Fruit fly (Drosophila melanogaster) whole organism, embryonic: ENCODE data around the gene CG7766.
A peak's percentile ranks its signal among the peaks of the same experiment; 100 is the strongest.

ENCODE experiments used
- Ada2b ChIP-seq: fragments of 200-800 bp; sonication (Bioruptor generic); IDR thresholded peaks from 2 replicates; pipeline ENCODE4 v1.3.6; 2022; ENCODE audit warnings: missing biosample characterization, missing genetic modification characterization
- Adf1 ChIP-seq: fragments of 200-800 bp; sonication (Bioruptor generic); IDR thresholded peaks from 2 replicates; pipeline ENCODE4 v1.3.6; 2022; ENCODE audit warnings: missing biosample characterization, missing genetic modification characterization
- C15 ChIP-seq: fragments of 200-800 bp; sonication (Bioruptor generic); IDR thresholded peaks from 3 replicates; pipeline ENCODE4 v1.3.6; 2022; ENCODE audit warnings: missing biosample characterization, missing genetic modification characterization
- CG10431 ChIP-seq: fragments of 200-800 bp; sonication (Bioruptor generic); optimal IDR thresholded peaks from 3 replicates; lab custom pipeline; 2018; ENCODE audit warnings: missing biosample characterization, mild to moderate bottlenecking, missing genetic modification characterization
- CG14667 ChIP-seq: fragments of 200-800 bp; sonication (Bioruptor generic); IDR thresholded peaks from 2 replicates; pipeline ENCODE4 v1.3.6; 2022; ENCODE audit warnings: missing biosample characterization, missing genetic modification characterization
- CG15514 ChIP-seq: fragments of 200-800 bp; sonication (Bioruptor generic); optimal IDR thresholded peaks from 3 replicates; lab custom pipeline; 2017; ENCODE audit warnings: missing biosample characterization, missing genetic modification characterization, mild to moderate bottlenecking, moderate library complexity, missing genetic modification reagents
- CG15696 ChIP-seq: fragments of 200-800 bp; sonication (Bioruptor generic); optimal IDR thresholded peaks from 2 replicates; lab custom pipeline; 2019; ENCODE audit warnings: missing biosample characterization, mild to moderate bottlenecking, missing genetic modification characterization, moderate library complexity
- CG16813 ChIP-seq: fragments of 200-800 bp; sonication (Bioruptor generic); IDR thresholded peaks from 3 replicates; pipeline ENCODE4 v1.3.6; 2022; ENCODE audit warnings: missing biosample characterization, missing genetic modification characterization; ENCODE audit not compliant: partially characterized antibody
- CG17328 ChIP-seq: fragments of 200-800 bp; sonication (Bioruptor generic); IDR thresholded peaks from 2 replicates; pipeline ENCODE4 v1.3.6; 2022; ENCODE audit warnings: missing biosample characterization, missing genetic modification characterization
- CG17568 ChIP-seq: fragments of 200-800 bp; sonication (Bioruptor generic); optimal IDR thresholded peaks from 2 replicates; lab custom pipeline; 2018; ENCODE audit warnings: missing biosample characterization, mild to moderate bottlenecking, missing genetic modification characterization, moderate library complexity
- CG17612 ChIP-seq: fragments of 200-800 bp; sonication (Bioruptor generic); IDR thresholded peaks from 2 replicates; pipeline ENCODE4 v1.3.6; 2022; ENCODE audit warnings: missing biosample characterization, missing genetic modification characterization
- CG18619 ChIP-seq: fragments of 200-800 bp; sonication (Bioruptor generic); optimal IDR thresholded peaks from 3 replicates; lab custom pipeline; 2017; ENCODE audit warnings: missing biosample characterization, mild to moderate bottlenecking, missing genetic modification characterization
- CG18764 ChIP-seq: fragments of 200-800 bp; sonication (Bioruptor generic); optimal IDR thresholded peaks from 3 replicates; lab custom pipeline; 2016; ENCODE audit warnings: missing biosample characterization, missing genetic modification characterization
- CG2120 ChIP-seq: fragments of 200-800 bp; sonication (Bioruptor generic); optimal IDR thresholded peaks from 3 replicates; lab custom pipeline; 2016; ENCODE audit warnings: missing biosample characterization, missing genetic modification characterization
- CG2875 ChIP-seq: fragments of 200-800 bp; sonication (Bioruptor generic); optimal IDR thresholded peaks from 2 replicates; lab custom pipeline; 2017; ENCODE audit warnings: missing biosample characterization, mild to moderate bottlenecking, missing genetic modification characterization, missing genetic modification reagents
- CG32532 ChIP-seq: fragments of 200-800 bp; sonication (Bioruptor generic); IDR thresholded peaks from 2 replicates; pipeline ENCODE4 v1.3.6; 2022; ENCODE audit warnings: missing biosample characterization, missing genetic modification characterization
- CG34224 ChIP-seq: fragments of 200-800 bp; sonication (Bioruptor generic); IDR thresholded peaks from 3 replicates; pipeline ENCODE4 v1.3.6; 2022; ENCODE audit warnings: missing biosample characterization, missing genetic modification characterization; ENCODE audit not compliant: partially characterized antibody
- CG6683 ChIP-seq: fragments of 200-800 bp; sonication (Bioruptor generic); optimal IDR thresholded peaks from 2 replicates; lab custom pipeline; 2017; ENCODE audit warnings: missing biosample characterization, mild to moderate bottlenecking, missing genetic modification characterization, missing genetic modification reagents
- CG6765 ChIP-seq: fragments of 200-800 bp; sonication (Bioruptor generic); optimal IDR thresholded peaks from 3 replicates; lab custom pipeline; 2017; ENCODE audit warnings: missing biosample characterization, mild to moderate bottlenecking, missing genetic modification characterization
- CG8290 ChIP-seq, 3 experiments: fragments of 200-800 bp; sonication (Bioruptor generic); optimal IDR thresholded peaks; 2 replicates each; lab custom pipeline; 2016 to 2019; ENCODE audit warnings: missing biosample characterization in 3 of 3, missing genetic modification characterization in 3 of 3, mild to moderate bottlenecking in 2 of 3, moderate library complexity in 1 of 3
- CG8944 ChIP-seq: fragments of 200-800 bp; sonication (Bioruptor generic); optimal IDR thresholded peaks from 3 replicates; lab custom pipeline; 2016; ENCODE audit warnings: missing biosample characterization, missing genetic modification characterization
- CTCF ChIP-seq: fragments of 200-800 bp; sonication (Bioruptor generic); optimal IDR thresholded peaks from 2 replicates; lab custom pipeline; 2017; ENCODE audit warnings: missing biosample characterization, mild to moderate bottlenecking, missing genetic modification characterization, moderate library complexity
- Deaf1 ChIP-seq: fragments of 200-800 bp; optimal IDR thresholded peaks from 3 replicates; lab custom pipeline; 2019; ENCODE audit warnings: missing biosample characterization, mild to moderate bottlenecking, missing genetic modification characterization, moderate library complexity
- E2f2 ChIP-seq: fragments of 200-800 bp; sonication (Bioruptor generic); IDR thresholded peaks from 2 replicates; pipeline ENCODE4 v1.3.6; 2022; ENCODE audit warnings: missing biosample characterization, missing genetic modification characterization
- Hsf ChIP-seq: fragments of 200-800 bp; sonication (Bioruptor generic); optimal IDR thresholded peaks from 3 replicates; lab custom pipeline; 2016; ENCODE audit warnings: missing biosample characterization, missing genetic modification characterization
- Lim3 ChIP-seq: fragments of 200-800 bp; sonication (Bioruptor generic); IDR thresholded peaks from 2 replicates; pipeline ENCODE4 v1.3.6; 2022; ENCODE audit warnings: missing biosample characterization, missing genetic modification characterization
- MESR4 ChIP-seq: fragments of 200-800 bp; sonication (Bioruptor generic); optimal IDR thresholded peaks from 2 replicates; lab custom pipeline; 2018; ENCODE audit warnings: missing biosample characterization, mild to moderate bottlenecking, missing genetic modification characterization, moderate library complexity
- Mes4 ChIP-seq: fragments of 200-800 bp; sonication (Bioruptor generic); optimal IDR thresholded peaks from 2 replicates; lab custom pipeline; 2016; ENCODE audit warnings: missing biosample characterization, missing genetic modification characterization
- NfI ChIP-seq: fragments of 200-800 bp; sonication (Bioruptor generic); optimal IDR thresholded peaks from 3 replicates; lab custom pipeline; 2018; ENCODE audit warnings: missing biosample characterization, mild to moderate bottlenecking, missing genetic modification characterization, moderate library complexity
- Sry-β ChIP-seq: fragments of 200-800 bp; sonication (Bioruptor generic); optimal IDR thresholded peaks from 2 replicates; lab custom pipeline; 2018; ENCODE audit warnings: missing biosample characterization, mild to moderate bottlenecking, missing genetic modification characterization, moderate library complexity
- Stat92E ChIP-seq, 3 experiments: fragments of >200 bp in 2 of 3; fragments of 200-800 bp in 1 of 3; sonication (Bioruptor generic) in 1 of 3; optimal IDR thresholded peaks; 2 replicates each; lab custom pipeline; 2017 to 2019; ENCODE audit warnings: missing biosample characterization in 3 of 3, missing genetic modification characterization in 3 of 3, mild to moderate bottlenecking in 1 of 3, moderate library complexity in 1 of 3
- Taf1 ChIP-seq: fragments of 200-800 bp; sonication (Bioruptor generic); IDR thresholded peaks from 2 replicates; pipeline ENCODE4 v1.3.6; 2022; ENCODE audit warnings: missing biosample characterization, missing genetic modification characterization
- abd-A ChIP-seq: fragments of 200-800 bp; sonication (Bioruptor generic); optimal IDR thresholded peaks from 3 replicates; lab custom pipeline; 2019; ENCODE audit warnings: missing biosample characterization, mild to moderate bottlenecking, missing genetic modification characterization, moderate library complexity
- ash1 ChIP-seq: fragments of 200-800 bp; sonication (Bioruptor generic); optimal IDR thresholded peaks from 2 replicates; lab custom pipeline; 2018; ENCODE audit warnings: missing biosample characterization, mild to moderate bottlenecking, missing genetic modification characterization
- chn ChIP-seq: fragments of 200-800 bp; sonication (Bioruptor generic); optimal IDR thresholded peaks from 2 replicates; lab custom pipeline; 2016; ENCODE audit warnings: missing biosample characterization, missing genetic modification characterization
- ci ChIP-seq: fragments of 200-800 bp; sonication (Bioruptor generic); IDR thresholded peaks from 3 replicates; pipeline ENCODE4 v1.3.6; 2022; ENCODE audit warnings: missing biosample characterization, missing genetic modification characterization
- crc ChIP-seq: fragments of 200-800 bp; sonication (Bioruptor generic); optimal IDR thresholded peaks from 2 replicates; lab custom pipeline; 2016; ENCODE audit warnings: missing biosample characterization, missing genetic modification characterization
- dmrt11E ChIP-seq: fragments of 200-800 bp; sonication (Bioruptor generic); optimal IDR thresholded peaks from 3 replicates; lab custom pipeline; 2018; ENCODE audit warnings: missing biosample characterization, mild to moderate bottlenecking, missing genetic modification characterization, moderate library complexity
- dysf ChIP-seq: fragments of 200-800 bp; sonication (Bioruptor generic); IDR thresholded peaks from 3 replicates; pipeline ENCODE4 v1.3.6; 2022; ENCODE audit warnings: missing biosample characterization, missing genetic modification characterization
- gsb ChIP-seq: fragments of 200-800 bp; sonication (Bioruptor generic); IDR thresholded peaks from 2 replicates; pipeline ENCODE4 v1.3.6; 2022; ENCODE audit warnings: missing biosample characterization, missing genetic modification characterization
- gsb-n ChIP-seq: fragments of 200-800 bp; sonication (Bioruptor generic); optimal IDR thresholded peaks from 3 replicates; lab custom pipeline; 2018; ENCODE audit warnings: missing biosample characterization, mild to moderate bottlenecking, missing genetic modification characterization
- jumu ChIP-seq: fragments of 200-800 bp; sonication (Bioruptor generic); optimal IDR thresholded peaks from 3 replicates; lab custom pipeline; 2016; ENCODE audit warnings: missing biosample characterization, missing genetic modification characterization
- knrl ChIP-seq: fragments of 200-800 bp; sonication (Bioruptor generic); IDR thresholded peaks from 3 replicates; pipeline ENCODE4 v1.3.6; 2022; ENCODE audit warnings: missing biosample characterization, missing genetic modification characterization; ENCODE audit not compliant: partially characterized antibody
- pita ChIP-seq: fragments of 200-800 bp; sonication (Bioruptor generic); optimal IDR thresholded peaks from 2 replicates; lab custom pipeline; 2017; ENCODE audit warnings: missing biosample characterization, mild to moderate bottlenecking, missing genetic modification characterization
- prd ChIP-seq, 3 experiments: fragments of >200 bp in 2 of 3; fragments of 200-800 bp in 1 of 3; sonication (Bioruptor generic) in 1 of 3; optimal IDR thresholded peaks in 2 of 3; IDR thresholded peaks in 1 of 3; 2 replicates in 2 of 3; 3 replicates in 1 of 3; pipeline versions ENCODE4 v1.3.6 to Lab custom; 2017 to 2022; ENCODE audit warnings: missing biosample characterization in 1 of 3, missing genetic modification characterization in 1 of 3
- pros ChIP-seq: fragments of 200-800 bp; sonication (Bioruptor generic); optimal IDR thresholded peaks from 3 replicates; lab custom pipeline; 2019; ENCODE audit warnings: missing biosample characterization, mild to moderate bottlenecking, missing genetic modification characterization, moderate library complexity
- ranshi ChIP-seq: fragments of 200-800 bp; sonication (Bioruptor generic); IDR thresholded peaks from 2 replicates; pipeline ENCODE4 v1.3.6; 2022; ENCODE audit warnings: missing biosample characterization, missing genetic modification characterization
- sisA ChIP-seq: fragments of 200-800 bp; sonication (Bioruptor generic); IDR thresholded peaks from 2 replicates; pipeline ENCODE4 v1.3.6; 2022; ENCODE audit warnings: missing biosample characterization, missing genetic modification characterization
- tgo ChIP-seq: fragments of 200-800 bp; sonication (Bioruptor generic); IDR thresholded peaks from 3 replicates; pipeline ENCODE4 v1.3.6; 2022; ENCODE audit warnings: missing biosample characterization, missing genetic modification characterization
- zfh2 ChIP-seq: fragments of 200-800 bp; sonication (Bioruptor generic); optimal IDR thresholded peaks from 2 replicates; lab custom pipeline; 2016; ENCODE audit warnings: missing biosample characterization, missing genetic modification characterization

The CG7766 gene

dm6 chrX:9080962-9081361 lies 22.6 kb downstream of the CG7766 start, which contains the start of the genes CG7246 and HP1b (continued):
- TF ChIP-seq Ada2b (GFP tag; lab: Robert Waterston, UW), result peak; percentile 68
- no peak for TF ChIP-seq Stat92E (GFP tag; optimal IDR thresholded peaks at IDR 0.05; lab: Kevin White, UChicago)
- peak; percentile 76; the same call in 2 of the 3 replicates for TF ChIP-seq C15 (GFP tag; lab: Robert Waterston, UW)
- peak; percentile 72 for TF ChIP-seq sisA (GFP tag; lab: Robert Waterston, UW)
- peak; percentile 81 for TF ChIP-seq CG2120 (GFP tag; lab: Kevin White, UChicago)
- no peak for TF ChIP-seq chn (GFP tag; lab: Kevin White, UChicago)
- TF ChIP-seq CG16813 (GFP tag; lab: Robert Waterston, UW), result peak; percentile 71
- TF ChIP-seq MESR4 (GFP tag; lab: Kevin White, UChicago), result peak; percentile 25
- peak; percentile 54 for TF ChIP-seq dmrt11E
- TF ChIP-seq CG17612, result no peak
- peak; percentile 32 for TF ChIP-seq CG18764
- TF ChIP-seq Adf1 (GFP tag; lab: Robert Waterston, UW), result peak; percentile 44; the same call in 1 of the 2 replicates
- peak; percentile 30 for TF ChIP-seq CG6765 (GFP tag; lab: Kevin White, UChicago)
- no peak for TF ChIP-seq CG17568 (GFP tag; lab: Kevin White, UChicago)
- peak; percentile 32 for TF ChIP-seq CTCF (GFP tag; lab: Kevin White, UChicago)
- TF ChIP-seq Sry-β (GFP tag; lab: Kevin White, UChicago), result peak; percentile 67
- peak; percentile 67 for TF ChIP-seq E2f2 (GFP tag; lab: Robert Waterston, UW)
- TF ChIP-seq CG17328 (GFP tag; lab: Robert Waterston, UW), result peak; percentile 57; the same call in 1 of the 2 replicates
- TF ChIP-seq dysf, result peak; percentile 74
- peak; percentile 8 for TF ChIP-seq jumu (GFP tag; lab: Kevin White, UChicago)
- TF ChIP-seq CG8944, result no peak
- TF ChIP-seq CG18619 (GFP tag; lab: Kevin White, UChicago), result peak; percentile 47
- peak; percentile 62 for TF ChIP-seq NfI
- TF ChIP-seq CG2875 (GFP tag; lab: Kevin White, UChicago), result no peak
- peak; percentile 75 for TF ChIP-seq CG34224 (GFP tag; lab: Robert Waterston, UW)
- TF ChIP-seq Deaf1, result peak; percentile 27
- peak; percentile 76 for TF ChIP-seq ci (GFP tag; lab: Robert Waterston, UW)
- TF ChIP-seq ranshi (GFP tag; lab: Robert Waterston, UW), result peak; percentile 65; the same call in 1 of the 2 replicates
- TF ChIP-seq Taf1 (GFP tag; lab: Robert Waterston, UW), result peak; percentile 46; the same call in 1 of the 2 replicates
- TF ChIP-seq ash1 (GFP tag; lab: Kevin White, UChicago), result no peak
- TF ChIP-seq crc, result no peak
- peak; percentile 84 for TF ChIP-seq CG32532 (GFP tag; lab: Robert Waterston, UW)
- TF ChIP-seq CG15696 (tag; lab: Kevin White, UChicago), result peak; percentile 58
- TF ChIP-seq zfh2 (GFP tag; lab: Kevin White, UChicago), result peak; percentile 64
- peak; percentile 77 for TF ChIP-seq CG15514 (GFP tag; lab: Kevin White, UChicago)
- TF ChIP-seq gsb-n, result peak; percentile 42
- peak; percentile 56 for TF ChIP-seq CG8290 (GFP tag; optimal IDR thresholded peaks at IDR 0.05; lab: Kevin White, UChicago)
- TF ChIP-seq CG8290 (tag; optimal IDR thresholded peaks at IDR 0.05; lab: Kevin White, UChicago), result no peak
- peak; percentile 47; the same call in 1 of the 2 replicates for TF ChIP-seq CG14667 (GFP tag; lab: Robert Waterston, UW)
- TF ChIP-seq Hsf (GFP tag; lab: Kevin White, UChicago), result peak; percentile 61
- no peak for TF ChIP-seq prd (optimal IDR thresholded peaks at IDR 0.05; lab: Kevin White, UChicago)
- peak; percentile 84 for TF ChIP-seq prd (GFP tag; IDR thresholded peaks at IDR 0.05; lab: Robert Waterston, UW)
- TF ChIP-seq knrl (GFP tag; lab: Robert Waterston, UW), result peak; percentile 84
- TF ChIP-seq abd-A (tag; lab: Kevin White, UChicago), result no peak
- TF ChIP-seq CG6683 (GFP tag; lab: Kevin White, UChicago), result peak; percentile 27
- peak; percentile 72 for TF ChIP-seq tgo
- TF ChIP-seq gsb, result no peak
- TF ChIP-seq Lim3, result 0 out of 2 replicates have a peak, but pooled peaks have one; percentile 13
- no peak for TF ChIP-seq pita (GFP tag; lab: Kevin White, UChicago)
- TF ChIP-seq Mes4 (GFP tag; lab: Kevin White, UChicago), result no peak
- TF ChIP-seq CG10431 (GFP tag; lab: Kevin White, UChicago), result peak; percentile 4
- no peak for TF ChIP-seq pros
